Worm (Caenorhabditis elegans): ENCODE data around the gene nspf-1.

- TF ChIP-seq ztf-11 (tag; optimal IDR thresholded peaks at IDR 0.05): no peak
- no peak for TF ChIP-seq pha-4 (tag; optimal IDR thresholded peaks at IDR 0.05)
- TF ChIP-seq cnd-1 (tag; optimal IDR thresholded peaks at IDR 0.05): no peak
- no peak for TF ChIP-seq blmp-1 (tag; optimal IDR thresholded peaks at IDR 0.05)
- TF ChIP-seq nhr-28 (tag; optimal IDR thresholded peaks at IDR 0.05): no peak
- TF ChIP-seq unc-39 (tag; optimal IDR thresholded peaks at IDR 0.05): no peak
Measured at ce11 chrII:2717335-2717734, 29.9 kb downstream of the nspf-1 start, which contains the start of gene T05A8.3.
